Worm (Caenorhabditis elegans) whole organism, L3 larva: ENCODE measurements around the gene vha-4.
A peak's percentile ranks its signal among the peaks of the same experiment; 100 is the strongest.

Experiments
- ama-1 ChIP-seq: fragments of 150-350 bp; optimal IDR thresholded peaks from 2 replicates; lab custom pipeline; 2018
- ceh-28 ChIP-seq: fragments of 150-350 bp; optimal IDR thresholded peaks from 2 replicates; lab custom pipeline; 2014; ENCODE audit warnings: missing biosample characterization, missing genetic modification reagents, missing genetic modification characterization
- ceh-82 ChIP-seq: fragments of 150-350 bp; optimal IDR thresholded peaks from 2 replicates; lab custom pipeline; 2014; ENCODE audit warnings: missing biosample characterization, missing genetic modification characterization
- ceh-9 ChIP-seq: sonication (generic microtip); optimal IDR thresholded peaks from 2 replicates; lab custom pipeline; 2018; ENCODE audit warnings: missing biosample characterization, missing genetic modification characterization
- daf-12 ChIP-seq: fragments of 150-350 bp; optimal IDR thresholded peaks from 2 replicates; lab custom pipeline; 2014; ENCODE audit warnings: missing biosample characterization, missing genetic modification reagents, missing genetic modification characterization
- egl-27 ChIP-seq: sonication (generic microtip); optimal IDR thresholded peaks from 4 replicates; lab custom pipeline; 2017; ENCODE audit warnings: missing biosample characterization, missing genetic modification reagents, missing genetic modification characterization
- elt-1 ChIP-seq: fragments of 150-350 bp; optimal IDR thresholded peaks from 2 replicates; lab custom pipeline; 2014; ENCODE audit warnings: missing biosample characterization, missing genetic modification characterization
- elt-2 ChIP-seq: sonication (generic microtip); optimal IDR thresholded peaks from 2 replicates; lab custom pipeline; 2016; ENCODE audit warnings: missing genetic modification reagents, mild to moderate bottlenecking, missing genetic modification characterization, missing compliant biosample characterization
- elt-3 ChIP-seq, 3 experiments: fragments of 150-350 bp in 1 of 3; sonication (generic microtip) in 2 of 3; optimal IDR thresholded peaks; 2 replicates in 2 of 3; 4 replicates in 1 of 3; lab custom pipeline; 2014 to 2017; ENCODE audit warnings: missing biosample characterization in 3 of 3, missing genetic modification characterization in 3 of 3
- fkh-10 ChIP-seq: sonication (generic microtip); optimal IDR thresholded peaks from 2 replicates; lab custom pipeline; 2017; ENCODE audit warnings: missing biosample characterization, missing genetic modification reagents, missing genetic modification characterization
- fkh-2 ChIP-seq: fragments of 150-350 bp; optimal IDR thresholded peaks from 2 replicates; lab custom pipeline; 2014; ENCODE audit warnings: missing biosample characterization, missing genetic modification reagents, missing genetic modification characterization
- fos-1 ChIP-seq: fragments of 150-350 bp; optimal IDR thresholded peaks from 2 replicates; lab custom pipeline; 2014; ENCODE audit warnings: missing biosample characterization, missing genetic modification characterization
- hmg-11 ChIP-seq: sonication (generic microtip); optimal IDR thresholded peaks from 2 replicates; lab custom pipeline; 2016; ENCODE audit warnings: missing genetic modification characterization, missing compliant biosample characterization
- lin-15B ChIP-seq: fragments of 150-350 bp; optimal IDR thresholded peaks from 2 replicates; lab custom pipeline; 2014; ENCODE audit warnings: missing biosample characterization, missing genetic modification characterization
- mdl-1 ChIP-seq: fragments of 150-350 bp; optimal IDR thresholded peaks from 2 replicates; lab custom pipeline; 2014; ENCODE audit warnings: missing biosample characterization, missing genetic modification characterization
- mml-1 ChIP-seq: fragments of 150-350 bp; sonication (generic microtip); optimal IDR thresholded peaks from 3 replicates; lab custom pipeline; 2014; ENCODE audit warnings: missing biosample characterization, missing genetic modification characterization
- nfya-1 ChIP-seq: sonication (generic microtip); optimal IDR thresholded peaks from 2 replicates; lab custom pipeline; 2017; ENCODE audit warnings: missing genetic modification characterization, mild to moderate bottlenecking, missing compliant biosample characterization, antibody characterized with exemption, moderate library complexity; ENCODE audit not compliant: insufficient read depth
- nhr-11 ChIP-seq: fragments of 150-350 bp; optimal IDR thresholded peaks from 2 replicates; lab custom pipeline; 2014; ENCODE audit warnings: missing biosample characterization, missing genetic modification characterization
- nhr-12 ChIP-seq: fragments of 150-350 bp; optimal IDR thresholded peaks from 2 replicates; lab custom pipeline; 2014; ENCODE audit warnings: missing biosample characterization, missing genetic modification characterization
- nhr-23 ChIP-seq: fragments of 150-350 bp; optimal IDR thresholded peaks from 2 replicates; lab custom pipeline; 2014; ENCODE audit warnings: missing biosample characterization, missing genetic modification reagents, missing genetic modification characterization
- nhr-25 ChIP-seq: sonication (generic microtip); optimal IDR thresholded peaks from 2 replicates; lab custom pipeline; 2017; ENCODE audit warnings: missing biosample characterization, missing genetic modification characterization
- nhr-28 ChIP-seq: fragments of 150-350 bp; optimal IDR thresholded peaks from 2 replicates; lab custom pipeline; 2014; ENCODE audit warnings: missing biosample characterization, missing genetic modification characterization
- nhr-76 ChIP-seq: fragments of 150-350 bp; sonication (generic microtip); optimal IDR thresholded peaks from 5 replicates; lab custom pipeline; 2014; ENCODE audit warnings: missing biosample characterization, missing genetic modification characterization
- sea-2 ChIP-seq: fragments of 150-350 bp; sonication (generic microtip); optimal IDR thresholded peaks from 4 replicates; lab custom pipeline; 2014; ENCODE audit warnings: missing biosample characterization, missing genetic modification reagents, missing genetic modification characterization
- skn-1 ChIP-seq: fragments of 150-350 bp; optimal IDR thresholded peaks from 2 replicates; lab custom pipeline; 2014; ENCODE audit warnings: missing biosample characterization, missing genetic modification characterization
- snpc-4 ChIP-seq: fragments of 150-350 bp; optimal IDR thresholded peaks from 2 replicates; lab custom pipeline; 2014; ENCODE audit warnings: missing biosample characterization, missing genetic modification characterization
- unc-39 ChIP-seq: sonication (generic microtip); optimal IDR thresholded peaks from 4 replicates; lab custom pipeline; 2017; ENCODE audit warnings: missing biosample characterization, missing genetic modification characterization
- unc-62 ChIP-seq: fragments of 150-350 bp; sonication (generic microtip); optimal IDR thresholded peaks from 4 replicates; lab custom pipeline; 2014; ENCODE audit warnings: missing biosample characterization, missing genetic modification reagents, missing genetic modification characterization
- ztf-11 ChIP-seq: fragments of 150-350 bp; optimal IDR thresholded peaks from 2 replicates; lab custom pipeline; 2014; ENCODE audit warnings: missing biosample characterization, missing genetic modification characterization

Gene vha-4

DNA sequence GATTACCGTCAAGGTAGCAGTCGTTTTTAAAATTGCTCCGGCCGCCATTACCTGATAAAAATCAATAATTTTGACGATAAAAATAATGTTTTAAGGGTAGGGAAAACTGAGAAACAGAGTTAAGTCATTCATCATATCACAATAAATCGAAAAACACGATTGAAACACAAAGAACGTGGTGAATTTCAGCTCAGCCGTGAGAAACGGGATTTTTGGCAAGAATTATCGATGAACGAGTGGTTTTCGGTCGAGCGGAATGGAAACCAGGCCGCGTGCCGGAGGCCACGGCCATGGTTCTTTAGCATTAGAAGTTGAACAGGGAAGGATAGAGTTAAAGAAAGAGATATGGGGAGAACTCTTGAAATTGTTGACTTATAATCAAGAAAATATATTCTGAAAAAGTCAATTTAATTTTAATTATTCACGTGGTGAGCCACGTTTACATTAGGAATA, at the start of gene vha-4, which contains the start of gene T01H3.5:
Gene vha-4, minus strand, starts transcription at position 51 of the 453 bp plus-strand sequence.
Gene T01H3.5, plus strand, starts transcription at position 351 of the 453 bp plus-strand sequence.
- TF ChIP-seq sea-2 (GFP tag; lab: Kevin White, UChicago) (no peak), hmg-11 (peak; percentile 52), egl-27 (tag; lab: Kevin White, UChicago) (no peak), lin-15B (tag; lab: Kevin White, UChicago) (peak; percentile 4), ceh-28 (no peak)

- no peak for TF ChIP-seq ztf-11 (tag; lab: Kevin White, UChicago)
- no peak for TF ChIP-seq elt-1
- no peak for TF ChIP-seq elt-2 (tag; lab: Kevin White, UChicago)
- TF ChIP-seq unc-62 (GFP tag; lab: Kevin White, UChicago), result no peak
- no peak for TF ChIP-seq fos-1 (tag; lab: Kevin White, UChicago)
- no peak for TF ChIP-seq nhr-28 (tag; lab: Kevin White, UChicago)
- no peak for TF ChIP-seq ceh-9 (tag; lab: Kevin White, UChicago)
- no peak for TF ChIP-seq nhr-11
- no peak for TF ChIP-seq mml-1 (tag; lab: Kevin White, UChicago)
- TF ChIP-seq unc-39 (tag; lab: Kevin White, UChicago), result no peak
- TF ChIP-seq daf-12 (tag; lab: Kevin White, UChicago), result no peak
- no peak for TF ChIP-seq ama-1 (lab: Kevin White, UChicago)
- TF ChIP-seq fkh-2 (tag; lab: Kevin White, UChicago), result no peak
- TF ChIP-seq nhr-76 (tag; lab: Kevin White, UChicago), result no peak
- no peak for TF ChIP-seq skn-1
- no peak for TF ChIP-seq nhr-23 (tag; lab: Kevin White, UChicago)
- no peak for TF ChIP-seq hmg-11
- TF ChIP-seq nhr-25 (tag; lab: Kevin White, UChicago), result no peak
- TF ChIP-seq egl-27 (tag; lab: Kevin White, UChicago), result no peak
- TF ChIP-seq elt-3 (tag; optimal IDR thresholded peaks at IDR 0.05; lab: Kevin White, UChicago), result no peak
Observed at ce11 chrII:7928600-7928999, 49.5 kb upstream of the vha-4 start, which contains the start of gene spv-1. spv-1 (minus strand) TSS chrII:7928700.

DNA sequence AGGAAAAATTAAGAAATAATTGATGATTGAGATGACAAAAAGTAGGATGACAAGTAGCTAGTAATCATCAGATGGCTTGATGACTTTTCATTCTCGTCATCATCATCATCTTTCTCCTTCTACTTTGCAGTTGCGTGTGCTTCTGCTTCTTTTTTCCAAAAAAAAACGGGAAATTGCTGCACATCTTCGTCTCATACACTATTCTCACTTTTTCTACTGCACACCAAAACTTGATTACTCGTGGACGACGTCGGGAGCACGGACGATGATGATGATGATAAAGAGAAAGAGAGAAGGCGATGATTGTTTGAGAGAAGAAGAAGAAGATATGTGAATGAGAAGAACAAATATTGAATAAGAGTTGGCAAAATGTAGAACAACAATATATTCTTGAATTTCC, 42.0 kb upstream of the vha-4 start:
- peak; percentile 76 for TF ChIP-seq fkh-10 (GFP tag; lab: Kevin White, UChicago)
- TF ChIP-seq nhr-11, result no peak
- TF ChIP-seq mml-1 (tag; lab: Kevin White, UChicago), result no peak

ce11 chrII:7920178-7920577, 41.1 kb upstream of the vha-4 start:
- no peak for TF ChIP-seq fkh-2 (tag; lab: Kevin White, UChicago)
- peak; percentile 93 for TF ChIP-seq fkh-10 (GFP tag; lab: Kevin White, UChicago)

DNA sequence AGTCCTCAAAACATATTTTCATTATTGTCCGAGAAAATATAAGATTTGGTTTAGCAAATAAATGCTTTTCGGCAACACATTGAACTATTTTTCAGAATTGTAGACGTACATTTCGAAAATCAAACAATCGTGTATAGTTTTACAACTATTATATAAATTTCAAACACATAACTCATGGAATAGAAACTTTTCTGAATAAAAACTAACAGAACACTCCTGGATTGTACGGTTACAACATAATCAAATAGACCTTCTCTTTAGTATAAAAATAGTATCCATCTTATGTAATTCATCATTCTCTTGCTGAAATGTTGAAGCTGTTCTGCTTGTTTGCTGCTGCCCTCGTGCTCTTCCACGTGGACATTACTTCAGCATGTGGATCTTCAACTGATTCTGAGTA, 31.9 kb upstream of the vha-4 start, which contains the start of gene ZK675.4:
Gene ZK675.4, plus strand, starts transcription at position 301 of the 400 bp plus-strand sequence.
- TF ChIP-seq nhr-12 (tag; lab: Kevin White, UChicago), result no peak
- no peak for TF ChIP-seq snpc-4 (tag; lab: Kevin White, UChicago)
- no peak for TF ChIP-seq nfya-1 (tag; lab: Kevin White, UChicago)
- no peak for TF ChIP-seq egl-27 (tag; lab: Kevin White, UChicago)
- no peak for TF ChIP-seq mml-1 (tag; lab: Kevin White, UChicago)
- no peak for TF ChIP-seq nhr-11
- no peak for TF ChIP-seq ceh-82 (tag; lab: Kevin White, UChicago)
- no peak for TF ChIP-seq ceh-9 (tag; lab: Kevin White, UChicago)
- TF ChIP-seq mdl-1 (tag; lab: Kevin White, UChicago), result no peak
- TF ChIP-seq unc-39 (tag; lab: Kevin White, UChicago), result no peak
- TF ChIP-seq nhr-23 (tag; lab: Kevin White, UChicago), result no peak
- TF ChIP-seq, all 47 proteins: peak for 0

ce11 chrII:7907539-7907997, 28.5 kb upstream of the vha-4 start, which contains the start of gene best-23:
best-23 (minus strand) TSS chrII:7907589.
- TF ChIP-seq nfya-1 (tag; lab: Kevin White, UChicago) (peak; percentile 9), sea-2 (GFP tag; lab: Kevin White, UChicago) (no peak)
